Fruit fly (Drosophila melanogaster) whole organism, embryonic: ENCODE measurements around the gene CG33124.

ENCODE experiments used
- Asciz ChIP-seq: fragments of 200-800 bp; sonication (Bioruptor generic); optimal IDR thresholded peaks from 2 replicates; lab custom pipeline; 2017; ENCODE audit warnings: missing biosample characterization, mild to moderate bottlenecking, missing genetic modification characterization, missing genetic modification reagents
- Bgb ChIP-seq: fragments of 200-800 bp; sonication (Bioruptor generic); IDR thresholded peaks from 2 replicates; pipeline ENCODE4 v1.3.6; 2022; ENCODE audit warnings: missing biosample characterization, missing genetic modification characterization; ENCODE audit not compliant: partially characterized antibody
- CG10431 ChIP-seq: fragments of 200-800 bp; sonication (Bioruptor generic); optimal IDR thresholded peaks from 3 replicates; lab custom pipeline; 2018; ENCODE audit warnings: missing biosample characterization, mild to moderate bottlenecking, missing genetic modification characterization
- CG11456 ChIP-seq: fragments of 200-800 bp; sonication (Bioruptor generic); IDR thresholded peaks from 3 replicates; pipeline ENCODE4 v1.3.6; 2022; ENCODE audit warnings: missing biosample characterization, missing genetic modification characterization
- CG12155 ChIP-seq: fragments of 200-800 bp; sonication (Bioruptor generic); optimal IDR thresholded peaks from 3 replicates; lab custom pipeline; 2016; ENCODE audit warnings: missing biosample characterization, missing genetic modification characterization
- CG13287 ChIP-seq: fragments of 200-800 bp; sonication (Bioruptor generic); IDR thresholded peaks from 2 replicates; pipeline ENCODE4 v1.3.6; 2022; ENCODE audit warnings: missing biosample characterization, missing genetic modification characterization; ENCODE audit not compliant: partially characterized antibody
- CG16779 ChIP-seq: fragments of 200-800 bp; sonication (Bioruptor generic); IDR thresholded peaks from 2 replicates; pipeline ENCODE4 v1.3.6; 2022; ENCODE audit warnings: missing biosample characterization, missing genetic modification characterization
- CG18476 ChIP-seq: fragments of 200-800 bp; sonication (Bioruptor generic); optimal IDR thresholded peaks from 2 replicates; lab custom pipeline; 2016; ENCODE audit warnings: missing biosample characterization, mild to moderate bottlenecking, missing genetic modification characterization
- CG18599 ChIP-seq: fragments of 200-800 bp; sonication (Bioruptor generic); optimal IDR thresholded peaks from 3 replicates; lab custom pipeline; 2017; ENCODE audit warnings: missing biosample characterization, missing genetic modification characterization, mild to moderate bottlenecking, moderate library complexity, missing genetic modification reagents
- CG2199 ChIP-seq: fragments of 200-800 bp; sonication (Bioruptor generic); IDR thresholded peaks from 3 replicates; pipeline ENCODE4 v1.3.6; 2022; ENCODE audit warnings: missing biosample characterization, missing genetic modification characterization
- CG33213 ChIP-seq: fragments of 200-800 bp; sonication (Bioruptor generic); optimal IDR thresholded peaks from 3 replicates; lab custom pipeline; 2016; ENCODE audit warnings: missing biosample characterization, missing genetic modification characterization
- CG3407 ChIP-seq: fragments of 200-800 bp; sonication (Bioruptor generic); optimal IDR thresholded peaks from 2 replicates; lab custom pipeline; 2018; ENCODE audit warnings: missing biosample characterization, mild to moderate bottlenecking, missing genetic modification characterization
- CG3847 ChIP-seq: fragments of 200-800 bp; sonication (Bioruptor generic); IDR thresholded peaks from 2 replicates; pipeline ENCODE4 v1.3.6; 2022; ENCODE audit warnings: missing biosample characterization, missing genetic modification characterization
- CG42726 ChIP-seq: fragments of 200-800 bp; sonication (Bioruptor generic); IDR thresholded peaks from 2 replicates; pipeline ENCODE4 v1.3.6; 2022; ENCODE audit warnings: missing biosample characterization, missing genetic modification characterization; ENCODE audit not compliant: partially characterized antibody
- CG4282 ChIP-seq: fragments of 200-800 bp; sonication (Bioruptor generic); optimal IDR thresholded peaks from 2 replicates; lab custom pipeline; 2016; ENCODE audit warnings: missing biosample characterization, missing genetic modification characterization
- CG6254 ChIP-seq: fragments of 200-800 bp; sonication (Bioruptor generic); optimal IDR thresholded peaks from 3 replicates; lab custom pipeline; 2017; ENCODE audit warnings: mild to moderate bottlenecking, missing biosample characterization, missing genetic modification reagents, missing genetic modification characterization
- CG8089 ChIP-seq: fragments of 200-800 bp; sonication (Bioruptor generic); optimal IDR thresholded peaks from 3 replicates; lab custom pipeline; 2016; ENCODE audit warnings: missing biosample characterization, missing genetic modification characterization
- CG8388 ChIP-seq: fragments of 200-800 bp; sonication (Bioruptor generic); optimal IDR thresholded peaks from 2 replicates; lab custom pipeline; 2019; ENCODE audit warnings: missing biosample characterization, mild to moderate bottlenecking, missing genetic modification characterization, moderate library complexity
- CG8765 ChIP-seq: fragments of 200-800 bp; sonication (Bioruptor generic); IDR thresholded peaks from 2 replicates; pipeline ENCODE4 v1.3.6; 2022; ENCODE audit warnings: missing biosample characterization, missing genetic modification characterization
- Chrac-16 ChIP-seq: fragments of 200-800 bp; sonication (Bioruptor generic); optimal IDR thresholded peaks from 3 replicates; lab custom pipeline; 2016; ENCODE audit warnings: missing biosample characterization, missing genetic modification characterization
- Dfd ChIP-seq, 2 experiments: fragments of >200 bp; optimal IDR thresholded peaks; 2 replicates each; lab custom pipeline; 2017; ENCODE audit warnings: missing biosample characterization in 2 of 2, missing genetic modification characterization in 2 of 2
- Dip3 ChIP-seq: fragments of 200-800 bp; sonication (Bioruptor generic); optimal IDR thresholded peaks from 3 replicates; lab custom pipeline; 2016; ENCODE audit warnings: missing biosample characterization, missing genetic modification characterization
- Fer2 ChIP-seq: fragments of 200-800 bp; sonication (Bioruptor generic); optimal IDR thresholded peaks from 2 replicates; lab custom pipeline; 2018; ENCODE audit warnings: missing biosample characterization, mild to moderate bottlenecking, missing genetic modification characterization, moderate library complexity
- GATAe ChIP-seq: fragments of 200-800 bp; sonication (Bioruptor generic); conservative IDR thresholded peaks from 2 replicates; pipeline ENCODE4 v1.3.6; 2022; ENCODE audit warnings: missing biosample characterization, missing genetic modification characterization
- Max ChIP-seq: fragments of 200-800 bp; sonication (Bioruptor generic); optimal IDR thresholded peaks from 2 replicates; lab custom pipeline; 2016; ENCODE audit warnings: missing biosample characterization, mild to moderate bottlenecking, missing genetic modification characterization
- Mes4 ChIP-seq: fragments of 200-800 bp; sonication (Bioruptor generic); optimal IDR thresholded peaks from 2 replicates; lab custom pipeline; 2016; ENCODE audit warnings: missing biosample characterization, missing genetic modification characterization
- Nf-YA ChIP-seq: fragments of 200-800 bp; sonication (Bioruptor generic); IDR thresholded peaks from 2 replicates; pipeline ENCODE4 v1.3.6; 2022; ENCODE audit warnings: missing biosample characterization, missing genetic modification characterization
- Poxn ChIP-seq: fragments of 200-800 bp; sonication (Bioruptor generic); IDR thresholded peaks from 2 replicates; pipeline ENCODE4 v1.3.6; 2022; ENCODE audit warnings: missing biosample characterization, missing genetic modification characterization
- ac ChIP-seq: fragments of 200-800 bp; sonication (Bioruptor generic); optimal IDR thresholded peaks from 3 replicates; lab custom pipeline; 2017; ENCODE audit warnings: missing biosample characterization, mild to moderate bottlenecking, missing genetic modification characterization
- bigmax ChIP-seq: fragments of 200-800 bp; sonication (Bioruptor generic); optimal IDR thresholded peaks from 2 replicates; lab custom pipeline; 2018; ENCODE audit warnings: missing biosample characterization, mild to moderate bottlenecking, missing genetic modification characterization
- br ChIP-seq: fragments of >200 bp; optimal IDR thresholded peaks from 2 replicates; lab custom pipeline; 2017
- chif ChIP-seq, 2 experiments: fragments of 200-800 bp; sonication (Bioruptor generic); optimal IDR thresholded peaks; 3 replicates each; lab custom pipeline; 2016; ENCODE audit warnings: missing biosample characterization in 2 of 2, missing genetic modification characterization in 2 of 2
- ci ChIP-seq: fragments of 200-800 bp; sonication (Bioruptor generic); IDR thresholded peaks from 3 replicates; pipeline ENCODE4 v1.3.6; 2022; ENCODE audit warnings: missing biosample characterization, missing genetic modification characterization
- corto ChIP-seq: fragments of 200-800 bp; sonication (Bioruptor generic); optimal IDR thresholded peaks from 2 replicates; lab custom pipeline; 2016; ENCODE audit warnings: missing biosample characterization, mild to moderate bottlenecking, missing genetic modification characterization, moderate library complexity
- eyg ChIP-seq: fragments of 200-800 bp; sonication (Bioruptor generic); optimal IDR thresholded peaks from 3 replicates; lab custom pipeline; 2016; ENCODE audit warnings: missing biosample characterization, missing genetic modification characterization
- gce ChIP-seq: fragments of 200-800 bp; sonication (Bioruptor generic); IDR thresholded peaks from 3 replicates; pipeline ENCODE4 v1.3.6; 2022; ENCODE audit warnings: missing biosample characterization, missing genetic modification characterization
- grau ChIP-seq: fragments of 200-800 bp; optimal IDR thresholded peaks from 3 replicates; lab custom pipeline; 2019; ENCODE audit warnings: missing biosample characterization, mild to moderate bottlenecking, missing genetic modification characterization, moderate library complexity
- gsb-n ChIP-seq: fragments of 200-800 bp; sonication (Bioruptor generic); optimal IDR thresholded peaks from 3 replicates; lab custom pipeline; 2018; ENCODE audit warnings: missing biosample characterization, mild to moderate bottlenecking, missing genetic modification characterization
- hkb ChIP-seq, 2 experiments: fragments of 200-800 bp in 1 of 2; fragments of >200 bp in 1 of 2; sonication (Bioruptor generic) in 1 of 2; IDR thresholded peaks in 1 of 2; optimal IDR thresholded peaks in 1 of 2; 2 replicates each; pipeline versions ENCODE4 v1.3.6 to Lab custom; 2017 to 2022; ENCODE audit warnings: missing biosample characterization in 1 of 2, missing genetic modification characterization in 1 of 2
- hth ChIP-seq: fragments of >200 bp; optimal IDR thresholded peaks from 2 replicates; lab custom pipeline; 2017; ENCODE audit warnings: inconsistent platforms
- insv ChIP-seq, 2 experiments: fragments of 200-800 bp; sonication (Bioruptor generic); optimal IDR thresholded peaks; 3 replicates each; lab custom pipeline; 2016 to 2018; ENCODE audit warnings: missing biosample characterization in 2 of 2, missing genetic modification characterization in 2 of 2
- lbe ChIP-seq: fragments of 200-800 bp; sonication (Bioruptor generic); optimal IDR thresholded peaks from 2 replicates; lab custom pipeline; 2016; ENCODE audit warnings: missing biosample characterization, mild to moderate bottlenecking, missing genetic modification characterization
- mld ChIP-seq: fragments of 200-800 bp; sonication (Bioruptor generic); IDR thresholded peaks from 3 replicates; pipeline ENCODE4 v1.3.6; 2022; ENCODE audit warnings: missing biosample characterization, missing genetic modification characterization; ENCODE audit not compliant: partially characterized antibody
- pan ChIP-seq, 4 experiments: fragments of >200 bp in 3 of 4; fragments of 200-800 bp in 1 of 4; sonication (Bioruptor generic) in 1 of 4; optimal IDR thresholded peaks in 3 of 4; IDR thresholded peaks in 1 of 4; 2 replicates each; pipeline versions ENCODE4 v1.3.6 to Lab custom; 2017 to 2022; ENCODE audit warnings: missing biosample characterization in 2 of 4, missing genetic modification characterization in 2 of 4, mixed read lengths in 1 of 4
- pzg ChIP-seq: fragments of 200-800 bp; sonication (Bioruptor generic); optimal IDR thresholded peaks from 3 replicates; lab custom pipeline; 2018; ENCODE audit warnings: missing biosample characterization, mild to moderate bottlenecking, missing genetic modification characterization, moderate library complexity
- ranshi ChIP-seq: fragments of 200-800 bp; sonication (Bioruptor generic); IDR thresholded peaks from 2 replicates; pipeline ENCODE4 v1.3.6; 2022; ENCODE audit warnings: missing biosample characterization, missing genetic modification characterization
- sd ChIP-seq: fragments of 200-800 bp; sonication (Bioruptor generic); optimal IDR thresholded peaks from 3 replicates; lab custom pipeline; 2018; ENCODE audit warnings: missing biosample characterization, mild to moderate bottlenecking, missing genetic modification characterization, moderate library complexity
- slbo ChIP-seq: fragments of 200-800 bp; sonication (Bioruptor generic); IDR thresholded peaks from 2 replicates; pipeline ENCODE4 v1.3.6; 2022; ENCODE audit warnings: missing biosample characterization, missing genetic modification characterization
- sqz ChIP-seq: fragments of 200-800 bp; sonication (Bioruptor generic); optimal IDR thresholded peaks from 3 replicates; lab custom pipeline; 2018; ENCODE audit warnings: missing biosample characterization, mild to moderate bottlenecking, missing genetic modification characterization
- vnd ChIP-seq: fragments of 200-800 bp; sonication (Bioruptor generic); IDR thresholded peaks from 3 replicates; pipeline ENCODE4 v1.3.6; 2022; ENCODE audit warnings: missing biosample characterization, missing genetic modification characterization; ENCODE audit not compliant: partially characterized antibody
- wor ChIP-seq: fragments of 200-800 bp; sonication (Bioruptor generic); IDR thresholded peaks from 2 replicates; pipeline ENCODE4 v1.3.6; 2022; ENCODE audit warnings: missing biosample characterization, missing genetic modification characterization

The CG33124 gene

dm6 chr2L:2236722-2237121, 27.8 kb upstream of the CG33124 start, which contains the start of gene Sec24CD (continued):
- no peak for TF ChIP-seq Dfd (GFP tag; optimal IDR thresholded peaks at IDR 0.05; lab: Kevin White, UChicago)
- peak; percentile 84 for TF ChIP-seq pzg (GFP tag; lab: Kevin White, UChicago)
- TF ChIP-seq GATAe: no peak
- no peak for TF ChIP-seq ac (GFP tag; lab: Kevin White, UChicago)
- no peak for TF ChIP-seq Max (GFP tag; lab: Kevin White, UChicago)
- peak; percentile 0 for TF ChIP-seq CG33213 (GFP tag; lab: Kevin White, UChicago)
- no peak for TF ChIP-seq pan (optimal IDR thresholded peaks at IDR 0.05; lab: Kevin White, UChicago)
- TF ChIP-seq pan (GFP tag; optimal IDR thresholded peaks at IDR 0.05 in 1 of 2, IDR thresholded peaks at IDR 0.05 in 1 of 2): no peak
- no peak for TF ChIP-seq Fer2 (tag; lab: Kevin White, UChicago)
- TF ChIP-seq Asciz (GFP tag; lab: Kevin White, UChicago): no peak
- no peak for TF ChIP-seq CG8388 (GFP tag; lab: Kevin White, UChicago)
- TF ChIP-seq Dip3 (GFP tag; lab: Kevin White, UChicago): no peak
- no peak for TF ChIP-seq slbo
- TF ChIP-seq Chrac-16: no peak
- TF ChIP-seq CG8765 (GFP tag; lab: Robert Waterston, UW): no peak
- no peak for TF ChIP-seq insv (GFP tag; optimal IDR thresholded peaks at IDR 0.05; lab: Kevin White, UChicago)
- no peak for TF ChIP-seq CG11456
- no peak for TF ChIP-seq CG16779 (GFP tag; lab: Robert Waterston, UW)
- no peak for TF ChIP-seq Nf-YA
- TF ChIP-seq gsb-n (tag; lab: Kevin White, UChicago): no peak
- peak; percentile 84 for TF ChIP-seq vnd (GFP tag; lab: Robert Waterston, UW)
- TF ChIP-seq lbe (GFP tag; lab: Kevin White, UChicago): peak; percentile 46
- TF ChIP-seq sqz (GFP tag; lab: Kevin White, UChicago): no peak
- TF ChIP-seq CG18599 (GFP tag; lab: Kevin White, UChicago): no peak
- no peak for TF ChIP-seq ranshi (GFP tag; lab: Robert Waterston, UW)
- peak; percentile 60; the same call in 1 of the 3 replicates for TF ChIP-seq ci (GFP tag; lab: Robert Waterston, UW)
- TF ChIP-seq Mes4 (GFP tag; lab: Kevin White, UChicago): no peak
- TF ChIP-seq wor (GFP tag; lab: Robert Waterston, UW): no peak
- TF ChIP-seq CG10431 (GFP tag; lab: Kevin White, UChicago): no peak
- TF ChIP-seq bigmax (GFP tag; lab: Kevin White, UChicago): no peak
- no peak for TF ChIP-seq br (lab: Kevin White, UChicago)
- TF ChIP-seq chif (GFP tag; optimal IDR thresholded peaks at IDR 0.05; lab: Kevin White, UChicago): no peak
- TF ChIP-seq CG2199: no peak
- no peak for TF ChIP-seq CG4282 (GFP tag; lab: Kevin White, UChicago)
- TF ChIP-seq CG6254 (GFP tag; lab: Kevin White, UChicago): no peak
- TF ChIP-seq CG12155 (GFP tag; lab: Kevin White, UChicago): no peak
- no peak for TF ChIP-seq gce
- TF ChIP-seq grau (tag; lab: Kevin White, UChicago): no peak
- TF ChIP-seq hth: no peak
- peak; percentile 94 for TF ChIP-seq mld
- peak; percentile 96 for TF ChIP-seq Bgb
- TF ChIP-seq CG13287 (GFP tag; lab: Robert Waterston, UW): peak; percentile 97
- TF ChIP-seq hkb (optimal IDR thresholded peaks at IDR 0.05; lab: Kevin White, UChicago): no peak
- TF ChIP-seq hkb (GFP tag; IDR thresholded peaks at IDR 0.05; lab: Robert Waterston, UW): no peak
- TF ChIP-seq eyg (GFP tag; lab: Kevin White, UChicago): no peak
- TF ChIP-seq CG3407 (GFP tag; lab: Kevin White, UChicago): no peak
- TF ChIP-seq sd: no peak
- no peak for TF ChIP-seq CG3847 (GFP tag; lab: Robert Waterston, UW)
- peak; percentile 57; the same call in 1 of the 2 replicates for TF ChIP-seq CG42726
- no peak for TF ChIP-seq CG18476
- TF ChIP-seq CG8089 (GFP tag; lab: Kevin White, UChicago): no peak
- TF ChIP-seq corto (GFP tag; lab: Kevin White, UChicago): no peak
- no peak for TF ChIP-seq Poxn
